Fruit fly (Drosophila melanogaster) whole organism, embryonic: ENCODE measurements around the gene Acf.

Experiments
- Atf-2 ChIP-seq: fragments of 200-800 bp; sonication (Bioruptor generic); optimal IDR thresholded peaks from 2 replicates; lab custom pipeline; 2016; ENCODE audit warnings: missing biosample characterization, missing genetic modification characterization
- Bteb2 ChIP-seq: fragments of 200-800 bp; sonication (Bioruptor generic); optimal IDR thresholded peaks from 2 replicates; lab custom pipeline; 2016; ENCODE audit warnings: missing biosample characterization, missing genetic modification characterization
- CG10147 ChIP-seq: fragments of 200-800 bp; sonication (Bioruptor generic); optimal IDR thresholded peaks from 2 replicates; lab custom pipeline; 2019; ENCODE audit warnings: missing biosample characterization, mild to moderate bottlenecking, missing genetic modification characterization, moderate library complexity
- CG10543 ChIP-seq: fragments of 200-800 bp; sonication (Bioruptor generic); optimal IDR thresholded peaks from 3 replicates; lab custom pipeline; 2017; ENCODE audit warnings: missing biosample characterization, mild to moderate bottlenecking, missing genetic modification characterization, moderate library complexity
- CG12071 ChIP-seq: fragments of 200-800 bp; sonication (Bioruptor generic); optimal IDR thresholded peaks from 3 replicates; lab custom pipeline; 2018; ENCODE audit warnings: missing biosample characterization, mild to moderate bottlenecking, missing genetic modification characterization
- CG15514 ChIP-seq: fragments of 200-800 bp; sonication (Bioruptor generic); optimal IDR thresholded peaks from 3 replicates; lab custom pipeline; 2017; ENCODE audit warnings: missing biosample characterization, missing genetic modification characterization, mild to moderate bottlenecking, moderate library complexity, missing genetic modification reagents
- CG15601 ChIP-seq: fragments of 200-800 bp; sonication (Bioruptor generic); optimal IDR thresholded peaks from 3 replicates; lab custom pipeline; 2019; ENCODE audit warnings: missing biosample characterization, mild to moderate bottlenecking, missing genetic modification characterization, moderate library complexity
- CG1603 ChIP-seq: fragments of 200-800 bp; sonication (Bioruptor generic); optimal IDR thresholded peaks from 2 replicates; lab custom pipeline; 2019; ENCODE audit warnings: missing biosample characterization, mild to moderate bottlenecking, missing genetic modification characterization, moderate library complexity
- CG1647 ChIP-seq: fragments of 200-800 bp; sonication (Bioruptor generic); optimal IDR thresholded peaks from 3 replicates; lab custom pipeline; 2016; ENCODE audit warnings: missing biosample characterization, missing genetic modification characterization
- CG17802 ChIP-seq: fragments of 200-800 bp; sonication (Bioruptor generic); optimal IDR thresholded peaks from 2 replicates; lab custom pipeline; 2018; ENCODE audit warnings: missing biosample characterization, mild to moderate bottlenecking, missing genetic modification characterization, moderate library complexity
- CG31365 ChIP-seq: fragments of 200-800 bp; sonication (Bioruptor generic); optimal IDR thresholded peaks from 2 replicates; lab custom pipeline; 2018; ENCODE audit warnings: missing biosample characterization, mild to moderate bottlenecking, missing genetic modification characterization
- CG4360 ChIP-seq: fragments of 200-800 bp; sonication (Bioruptor generic); IDR thresholded peaks from 2 replicates; pipeline ENCODE4 v1.3.6; 2022; ENCODE audit warnings: missing biosample characterization, missing genetic modification characterization
- CG6791 ChIP-seq: fragments of 200-800 bp; sonication (Bioruptor generic); IDR thresholded peaks from 3 replicates; pipeline ENCODE4 v1.3.6; 2022; ENCODE audit warnings: missing biosample characterization, missing genetic modification characterization; ENCODE audit not compliant: partially characterized antibody
- CG7786 ChIP-seq: fragments of 200-800 bp; sonication (Bioruptor generic); optimal IDR thresholded peaks from 2 replicates; lab custom pipeline; 2016; ENCODE audit warnings: missing biosample characterization, missing genetic modification characterization
- CG7963 ChIP-seq: fragments of 200-800 bp; sonication (Bioruptor generic); IDR thresholded peaks from 3 replicates; pipeline ENCODE4 v1.3.6; 2022; ENCODE audit warnings: missing biosample characterization, missing genetic modification characterization; ENCODE audit not compliant: partially characterized antibody
- CG9437 ChIP-seq: fragments of 200-800 bp; sonication (Bioruptor generic); optimal IDR thresholded peaks from 2 replicates; lab custom pipeline; 2018; ENCODE audit warnings: missing biosample characterization, mild to moderate bottlenecking, missing genetic modification characterization
- CG9797 ChIP-seq: fragments of 200-800 bp; sonication (Bioruptor generic); optimal IDR thresholded peaks from 3 replicates; lab custom pipeline; 2018; ENCODE audit warnings: missing biosample characterization, mild to moderate bottlenecking, missing genetic modification characterization
- CTCF ChIP-seq: fragments of 200-800 bp; sonication (Bioruptor generic); optimal IDR thresholded peaks from 2 replicates; lab custom pipeline; 2017; ENCODE audit warnings: missing biosample characterization, mild to moderate bottlenecking, missing genetic modification characterization, moderate library complexity
- CkIIα-i1 ChIP-seq: fragments of 200-800 bp; sonication (Bioruptor generic); IDR thresholded peaks from 2 replicates; pipeline ENCODE4 v1.3.6; 2022; ENCODE audit warnings: missing biosample characterization, missing genetic modification characterization
- Dll ChIP-seq: fragments of 200-800 bp; sonication (Bioruptor generic); IDR thresholded peaks from 4 replicates; pipeline ENCODE4 v1.3.6; 2022; ENCODE audit warnings: missing biosample characterization, missing genetic modification characterization; ENCODE audit not compliant: partially characterized antibody
- Doc2 ChIP-seq: fragments of 200-800 bp; sonication (Bioruptor generic); IDR thresholded peaks from 2 replicates; pipeline ENCODE4 v1.3.6; 2022; ENCODE audit warnings: missing biosample characterization, missing genetic modification characterization
- Dp ChIP-seq: fragments of 200-800 bp; sonication (Bioruptor generic); optimal IDR thresholded peaks from 2 replicates; lab custom pipeline; 2018; ENCODE audit warnings: missing biosample characterization, mild to moderate bottlenecking, missing genetic modification characterization, moderate library complexity
- E2f2 ChIP-seq: fragments of 200-800 bp; sonication (Bioruptor generic); IDR thresholded peaks from 2 replicates; pipeline ENCODE4 v1.3.6; 2022; ENCODE audit warnings: missing biosample characterization, missing genetic modification characterization
- Fer1 ChIP-seq: fragments of 200-800 bp; sonication (Bioruptor generic); optimal IDR thresholded peaks from 2 replicates; lab custom pipeline; 2017; ENCODE audit warnings: missing biosample characterization, mild to moderate bottlenecking, missing genetic modification characterization
- Lhr ChIP-seq: fragments of 200-800 bp; sonication (Bioruptor generic); optimal IDR thresholded peaks from 3 replicates; lab custom pipeline; 2017; ENCODE audit warnings: mild to moderate bottlenecking, missing biosample characterization, missing genetic modification reagents, missing genetic modification characterization
- Mad ChIP-seq: fragments of 200-800 bp; sonication (Bioruptor generic); optimal IDR thresholded peaks from 2 replicates; lab custom pipeline; 2016; ENCODE audit warnings: missing biosample characterization, missing genetic modification characterization
- Rfx ChIP-seq: fragments of 200-800 bp; sonication (Bioruptor generic); IDR thresholded peaks from 2 replicates; pipeline ENCODE4 v1.3.6; 2022; ENCODE audit warnings: missing biosample characterization, missing genetic modification characterization
- Side ChIP-seq: fragments of 200-800 bp; sonication (Bioruptor generic); optimal IDR thresholded peaks from 2 replicates; lab custom pipeline; 2016; ENCODE audit warnings: missing biosample characterization, missing genetic modification characterization
- Trl ChIP-seq, 3 experiments: fragments of >200 bp in 2 of 3; fragments of 200-800 bp in 1 of 3; sonication (Bioruptor generic) in 1 of 3; optimal IDR thresholded peaks; 2 replicates in 1 of 3; 3 replicates in 2 of 3; lab custom pipeline; 2016 to 2017; ENCODE audit warnings: missing biosample characterization in 1 of 3, missing genetic modification characterization in 1 of 3
- ase ChIP-seq: fragments of 200-800 bp; sonication (Bioruptor generic); IDR thresholded peaks from 3 replicates; pipeline ENCODE4 v1.3.6; 2022; ENCODE audit warnings: missing biosample characterization, missing genetic modification characterization
- ato ChIP-seq: fragments of 200-800 bp; sonication (Bioruptor generic); IDR thresholded peaks from 2 replicates; pipeline ENCODE4 v1.3.6; 2022; ENCODE audit warnings: missing biosample characterization, missing genetic modification characterization; ENCODE audit not compliant: partially characterized antibody
- cato ChIP-seq: fragments of 200-800 bp; sonication (Bioruptor generic); optimal IDR thresholded peaks from 2 replicates; lab custom pipeline; 2016; ENCODE audit warnings: missing biosample characterization, missing genetic modification characterization, borderline replicate concordance
- cg ChIP-seq: fragments of 200-800 bp; sonication (Bioruptor generic); optimal IDR thresholded peaks from 3 replicates; lab custom pipeline; 2019; ENCODE audit warnings: missing biosample characterization, mild to moderate bottlenecking, missing genetic modification characterization, moderate library complexity
- crc ChIP-seq: fragments of 200-800 bp; sonication (Bioruptor generic); optimal IDR thresholded peaks from 2 replicates; lab custom pipeline; 2016; ENCODE audit warnings: missing biosample characterization, missing genetic modification characterization
- croc ChIP-seq: fragments of 200-800 bp; sonication (Bioruptor generic); conservative IDR thresholded peaks from 3 replicates; pipeline ENCODE4 v1.3.6; 2022; ENCODE audit warnings: missing biosample characterization, missing genetic modification characterization
- dimm ChIP-seq: fragments of 200-800 bp; sonication (Bioruptor generic); IDR thresholded peaks from 2 replicates; pipeline ENCODE4 v1.3.6; 2022; ENCODE audit warnings: missing biosample characterization, missing genetic modification characterization
- gcm2 ChIP-seq: fragments of 200-800 bp; sonication (Bioruptor generic); optimal IDR thresholded peaks from 2 replicates; lab custom pipeline; 2016; ENCODE audit warnings: missing biosample characterization, missing genetic modification characterization
- gem ChIP-seq: fragments of 200-800 bp; sonication (Bioruptor generic); optimal IDR thresholded peaks from 2 replicates; lab custom pipeline; 2019; ENCODE audit warnings: missing biosample characterization, mild to moderate bottlenecking, missing genetic modification characterization, moderate library complexity
- ken ChIP-seq: fragments of 200-800 bp; sonication (Bioruptor generic); IDR thresholded peaks from 3 replicates; pipeline ENCODE4 v1.3.6; 2022; ENCODE audit warnings: missing biosample characterization, missing genetic modification characterization
- klu ChIP-seq: fragments of 200-800 bp; sonication (Bioruptor generic); IDR thresholded peaks from 2 replicates; pipeline ENCODE4 v1.3.6; 2022; ENCODE audit warnings: missing biosample characterization, missing genetic modification characterization
- nerfin-2 ChIP-seq: fragments of 200-800 bp; sonication (Bioruptor generic); IDR thresholded peaks from 2 replicates; pipeline ENCODE4 v1.3.6; 2022; ENCODE audit warnings: missing biosample characterization, missing genetic modification characterization; ENCODE audit not compliant: partially characterized antibody
- p53 ChIP-seq: fragments of 200-800 bp; sonication (Bioruptor generic); optimal IDR thresholded peaks from 2 replicates; lab custom pipeline; 2016; ENCODE audit warnings: missing biosample characterization, missing genetic modification characterization
- pita ChIP-seq: fragments of 200-800 bp; sonication (Bioruptor generic); optimal IDR thresholded peaks from 2 replicates; lab custom pipeline; 2017; ENCODE audit warnings: missing biosample characterization, mild to moderate bottlenecking, missing genetic modification characterization
- psq ChIP-seq: fragments of 200-800 bp; sonication (Bioruptor generic); optimal IDR thresholded peaks from 2 replicates; lab custom pipeline; 2017; ENCODE audit warnings: missing biosample characterization, missing genetic modification characterization
- shn ChIP-seq: fragments of 200-800 bp; sonication (Bioruptor generic); optimal IDR thresholded peaks from 3 replicates; lab custom pipeline; 2016; ENCODE audit warnings: missing biosample characterization, missing genetic modification characterization
- sima ChIP-seq: fragments of 200-800 bp; sonication (Bioruptor generic); optimal IDR thresholded peaks from 2 replicates; lab custom pipeline; 2016; ENCODE audit warnings: missing biosample characterization, missing genetic modification characterization
- tin ChIP-seq: fragments of 200-800 bp; sonication (Bioruptor generic); optimal IDR thresholded peaks from 3 replicates; lab custom pipeline; 2016; ENCODE audit warnings: missing biosample characterization, missing genetic modification characterization
- tna ChIP-seq: fragments of 200-800 bp; sonication (Bioruptor generic); IDR thresholded peaks from 2 replicates; pipeline ENCODE4 v1.3.6; 2022; ENCODE audit warnings: missing biosample characterization, missing genetic modification characterization; ENCODE audit not compliant: partially characterized antibody
- trem ChIP-seq: fragments of 200-800 bp; optimal IDR thresholded peaks from 3 replicates; lab custom pipeline; 2019; ENCODE audit warnings: missing biosample characterization, mild to moderate bottlenecking, missing genetic modification characterization, moderate library complexity
- tup ChIP-seq: fragments of 200-800 bp; sonication (Bioruptor generic); optimal IDR thresholded peaks from 2 replicates; lab custom pipeline; 2016; ENCODE audit warnings: missing biosample characterization, mild to moderate bottlenecking, missing genetic modification characterization, moderate library complexity

The Acf gene

DNA sequence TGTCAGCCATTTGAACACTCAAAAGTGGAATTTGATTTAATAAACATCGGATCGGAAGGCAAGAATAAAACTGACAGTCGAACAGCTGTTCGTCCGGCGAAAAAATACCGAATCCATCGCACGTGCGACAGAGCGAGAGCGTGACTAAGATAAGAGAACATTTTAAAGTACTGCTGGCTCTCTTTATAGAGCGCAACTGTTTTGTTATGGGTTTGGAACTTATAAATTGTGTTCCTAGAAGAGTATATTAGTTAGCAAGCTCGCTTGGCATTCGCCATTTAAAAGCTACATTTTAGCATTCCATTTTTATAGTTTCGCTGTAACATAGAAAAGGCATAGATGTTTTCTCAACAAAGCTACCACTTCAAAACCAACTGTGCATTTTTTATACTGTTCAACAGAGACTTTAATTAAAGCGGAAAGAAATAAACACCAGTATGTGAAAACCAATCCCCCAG lies 16.3 kb downstream of the Acf start, which contains the start of gene Rift (continued):
- TF ChIP-seq nerfin-2 (GFP tag; lab: Robert Waterston, UW) (no peak), CG1647 (GFP tag; lab: Kevin White, UChicago) (no peak), ken (GFP tag; lab: Robert Waterston, UW) (no peak), CG6791 (GFP tag; lab: Robert Waterston, UW) (no peak), shn (GFP tag; lab: Kevin White, UChicago) (peak; percentile 15), tin (GFP tag; lab: Kevin White, UChicago) (no peak), croc (GFP tag; lab: Robert Waterston, UW) (no peak), Fer1 (GFP tag; lab: Kevin White, UChicago) (peak; percentile 64), CG31365 (tag; lab: Kevin White, UChicago) (no peak), CG17802 (tag; lab: Kevin White, UChicago) (no peak), tup (GFP tag; lab: Kevin White, UChicago) (no peak), CkIIα-i1 (no peak), pita (GFP tag; lab: Kevin White, UChicago) (no peak), sima (GFP tag; lab: Kevin White, UChicago) (no peak), p53 (GFP tag; lab: Kevin White, UChicago) (no peak), CG7963 (GFP tag; lab: Robert Waterston, UW) (no peak), dimm (no peak), psq (GFP tag; lab: Kevin White, UChicago) (no peak), CG10147 (GFP tag; lab: Kevin White, UChicago) (no peak), ase (no peak), klu (no peak), CG15601 (no peak), Mad (GFP tag; lab: Kevin White, UChicago) (no peak), CG10543 (no peak), gem (tag; lab: Kevin White, UChicago) (no peak), CG4360 (GFP tag; lab: Robert Waterston, UW) (0 out of 2 replicates have a peak, but pooled peaks have one; percentile 19), CG7786 (no peak), CG9437 (GFP tag; lab: Kevin White, UChicago) (no peak), Bteb2 (no peak), Doc2 (GFP tag; lab: Robert Waterston, UW) (no peak), Atf-2 (GFP tag; lab: Kevin White, UChicago) (no peak), cato (GFP tag; lab: Kevin White, UChicago) (no peak), CG12071 (GFP tag; lab: Kevin White, UChicago) (no peak), Rfx (peak; percentile 76), crc (no peak)

DNA sequence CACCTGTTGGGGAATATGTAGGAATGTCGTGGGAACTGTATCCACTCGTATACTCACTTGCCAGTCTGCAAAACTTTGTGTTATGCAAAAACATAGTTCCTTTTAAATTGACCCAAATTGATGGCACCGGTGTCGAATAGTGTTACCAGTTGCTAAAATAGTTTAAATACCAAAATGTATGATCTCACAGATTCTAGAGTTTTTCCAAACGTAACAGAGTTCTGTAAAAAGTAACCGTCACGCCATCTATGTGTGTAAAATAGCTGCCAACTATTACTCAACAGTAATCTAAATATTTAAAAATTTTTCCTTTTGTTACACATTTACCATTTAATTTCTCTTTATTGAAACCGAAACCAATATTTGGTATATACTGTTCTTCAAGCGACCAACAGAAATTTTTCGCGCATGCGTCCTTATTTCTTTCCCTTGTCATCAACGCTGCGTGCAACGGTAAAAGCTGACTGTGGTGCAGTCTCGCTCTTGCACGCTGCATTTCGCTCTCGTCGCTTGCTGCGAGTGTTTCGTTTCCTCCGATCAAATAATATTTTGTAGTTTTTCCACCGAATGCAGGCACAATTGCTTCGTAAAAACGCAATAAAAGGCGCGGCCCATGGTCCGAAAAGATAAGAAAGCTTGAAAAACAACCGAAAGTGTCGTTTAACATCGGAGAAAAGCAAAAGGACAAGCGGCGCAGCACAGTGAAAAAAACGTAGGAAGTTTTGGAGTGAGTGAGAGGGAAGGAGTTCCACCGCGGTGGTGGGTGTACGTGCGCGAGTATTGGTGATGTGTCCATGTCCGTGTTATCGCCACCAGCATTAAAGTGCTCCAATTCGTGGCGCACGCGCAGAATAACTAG lies 18.6 kb downstream of the Acf start, which contains the start of the genes FeCH and RhoGAP100F:
Gene FeCH, minus strand, starts transcription at position 180 of the 859 bp plus-strand sequence.
Gene RhoGAP100F, plus strand, starts transcription at position 493 of the 859 bp plus-strand sequence.
- peak; percentile 32 for TF ChIP-seq CG15514 (GFP tag; lab: Kevin White, UChicago)
- peak; percentile 51 for TF ChIP-seq Dp (GFP tag; lab: Kevin White, UChicago)
- TF ChIP-seq ato = no peak
- TF ChIP-seq Side (GFP tag; lab: Kevin White, UChicago) = no peak
- no peak for TF ChIP-seq gcm2 (GFP tag; lab: Kevin White, UChicago)
- TF ChIP-seq Trl (optimal IDR thresholded peaks at IDR 0.05; lab: Kevin White, UChicago) = peak in 1 of 2 experiments; percentile 41
- no peak for TF ChIP-seq Trl (GFP tag; optimal IDR thresholded peaks at IDR 0.05; lab: Kevin White, UChicago)
- peak; percentile 29 for TF ChIP-seq CG1603
- TF ChIP-seq Dll (GFP tag; lab: Robert Waterston, UW) = 0 out of 4 replicates have a peak, but pooled peaks have one; percentile 32
- peak; percentile 64 for TF ChIP-seq E2f2 (GFP tag; lab: Robert Waterston, UW)
- TF ChIP-seq CTCF (GFP tag; lab: Kevin White, UChicago) = peak; percentile 94
- peak; percentile 54 for TF ChIP-seq Lhr (GFP tag; lab: Kevin White, UChicago)
- 0 out of 2 replicates have a peak, but pooled peaks have one; percentile 40 for TF ChIP-seq tna (GFP tag; lab: Robert Waterston, UW)
- peak; percentile 56 for TF ChIP-seq cg (GFP tag; lab: Kevin White, UChicago)
- peak; percentile 43 for TF ChIP-seq trem (tag; lab: Kevin White, UChicago)
- TF ChIP-seq CG9797 (GFP tag; lab: Kevin White, UChicago) = peak; percentile 64
